Worm (Caenorhabditis elegans) whole organism, L4 larva: ENCODE measurements around the gene catp-6.
"Not testable (repeated sequence)": the region's sequence is repeated elsewhere in the genome, so short reads cannot be mapped to it uniquely, and the experiment has no call there.

Source experiments
- F10B5.3 ChIP-seq: sonication (generic microtip); optimal IDR thresholded peaks from 2 replicates; lab custom pipeline; 2016; ENCODE audit warnings: mild to moderate bottlenecking, missing genetic modification characterization, missing compliant biosample characterization
- F49E8.2 ChIP-seq: sonication (generic microtip); optimal IDR thresholded peaks from 2 replicates; lab custom pipeline; 2016; ENCODE audit warnings: missing compliant biosample characterization, mild to moderate bottlenecking, missing genetic modification characterization, borderline replicate concordance
- dpl-1 ChIP-seq: fragments of 150-350 bp; optimal IDR thresholded peaks from 2 replicates; lab custom pipeline; 2014; ENCODE audit warnings: missing biosample characterization, missing genetic modification reagents, missing genetic modification characterization
- lim-7 ChIP-seq: fragments of 200-800 bp; sonication (Bioruptor generic); IDR thresholded peaks from 2 replicates; pipeline ENCODE4 v1.3.6; 2022; ENCODE audit warnings: missing genetic modification characterization, missing compliant biosample characterization
- lin-39 ChIP-seq: fragments of 150-350 bp; optimal IDR thresholded peaks from 2 replicates; lab custom pipeline; 2014; ENCODE audit warnings: missing biosample characterization, missing genetic modification reagents, missing genetic modification characterization
- nhr-237 ChIP-seq: sonication (generic microtip); optimal IDR thresholded peaks from 2 replicates; lab custom pipeline; 2017; ENCODE audit warnings: missing biosample characterization, missing genetic modification characterization
- nhr-28 ChIP-seq: fragments of 150-350 bp; optimal IDR thresholded peaks from 2 replicates; lab custom pipeline; 2014; ENCODE audit warnings: missing biosample characterization, missing genetic modification characterization
- nhr-76 ChIP-seq: fragments of 150-350 bp; optimal IDR thresholded peaks from 2 replicates; lab custom pipeline; 2014; ENCODE audit warnings: missing biosample characterization, missing genetic modification characterization
- pha-4 ChIP-seq, 2 experiments: fragments of 150-350 bp in 1 of 2; fragments of 200-800 bp in 1 of 2; sonication (Bioruptor generic) in 1 of 2; IDR thresholded peaks in 1 of 2; optimal IDR thresholded peaks in 1 of 2; 2 replicates each; pipeline versions ENCODE4 v1.3.6 to Lab custom; 2014 to 2022; ENCODE audit warnings: missing genetic modification characterization in 2 of 2, missing genetic modification reagents in 2 of 2, missing biosample characterization in 1 of 2, missing compliant biosample characterization in 1 of 2
- unc-39 ChIP-seq: sonication (generic microtip); optimal IDR thresholded peaks from 2 replicates; lab custom pipeline; 2017; ENCODE audit warnings: missing biosample characterization, missing genetic modification characterization
- ztf-11 ChIP-seq: fragments of 150-350 bp; optimal IDR thresholded peaks from 2 replicates; lab custom pipeline; 2014; ENCODE audit warnings: missing biosample characterization, missing genetic modification characterization

ce11 chrIV:9769746-9770145 is 54.6 kb downstream of the catp-6 start, which contains the start of gene msp-78:
- TF ChIP-seq lim-7 (GFP tag; lab: Robert Waterston, UW); F49E8.2 (tag; lab: Kevin White, UChicago); lin-39 (tag; lab: Kevin White, UChicago); nhr-237; ztf-11 (tag; lab: Kevin White, UChicago); pha-4 (GFP tag; IDR thresholded peaks at IDR 0.05; lab: Robert Waterston, UW); pha-4 (tag; optimal IDR thresholded peaks at IDR 0.05; lab: Kevin White, UChicago); dpl-1; nhr-28; nhr-76 (tag; lab: Kevin White, UChicago); F10B5.3 (tag; lab: Kevin White, UChicago); unc-39 (tag; lab: Kevin White, UChicago): not testable (repeated sequence)
